Worm (Caenorhabditis elegans) whole organism, early embryonic: Measurements from ENCODE around the gene grwd-1.

ENCODE experiments used
- B0310.2 ChIP-seq: sonication (generic microtip); optimal IDR thresholded peaks from 2 replicates; lab custom pipeline; 2016; ENCODE audit warnings: mild to moderate bottlenecking, missing genetic modification characterization, missing compliant biosample characterization
- F13C5.2 ChIP-seq: sonication (generic microtip); optimal IDR thresholded peaks from 2 replicates; lab custom pipeline; 2017; ENCODE audit warnings: mild to moderate bottlenecking, missing genetic modification characterization, inconsistent platforms, missing compliant biosample characterization
- aly-1 ChIP-seq: sonication (generic microtip); optimal IDR thresholded peaks from 2 replicates; lab custom pipeline; 2016; ENCODE audit warnings: missing genetic modification characterization, missing compliant biosample characterization
- ama-1 ChIP-seq: fragments of 150-350 bp; optimal IDR thresholded peaks from 2 replicates; lab custom pipeline; 2014
- ceh-13 ChIP-seq: fragments of 200-800 bp; sonication (Bioruptor generic); optimal IDR thresholded peaks from 2 replicates; lab custom pipeline; 2018; ENCODE audit warnings: mild to moderate bottlenecking, missing genetic modification characterization, missing compliant biosample characterization
- ceh-36 ChIP-seq: sonication (generic microtip); optimal IDR thresholded peaks from 2 replicates; lab custom pipeline; 2016; ENCODE audit warnings: missing genetic modification characterization, inconsistent platforms, missing compliant biosample characterization
- ets-7 ChIP-seq: sonication (generic microtip); optimal IDR thresholded peaks from 2 replicates; lab custom pipeline; 2016; ENCODE audit warnings: missing genotype, missing genetic modification characterization, missing compliant biosample characterization
- flt-1 ChIP-seq: fragments of 200-800 bp; sonication (Bioruptor generic); IDR thresholded peaks from 2 replicates; pipeline ENCODE4 v1.3.6; 2022; ENCODE audit warnings: missing genetic modification characterization, missing compliant biosample characterization
- hmbx-1 ChIP-seq: sonication (generic microtip); optimal IDR thresholded peaks from 2 replicates; lab custom pipeline; 2016; ENCODE audit warnings: mild to moderate bottlenecking, missing genetic modification characterization, missing compliant biosample characterization
- hmg-4 ChIP-seq: fragments of 200-800 bp; sonication (Bioruptor generic); optimal IDR thresholded peaks from 2 replicates; lab custom pipeline; 2018; ENCODE audit warnings: mild to moderate bottlenecking, missing genetic modification characterization, missing compliant biosample characterization
- hnd-1 ChIP-seq: sonication (generic microtip); optimal IDR thresholded peaks from 2 replicates; lab custom pipeline; 2016; ENCODE audit warnings: missing genetic modification characterization, missing compliant biosample characterization
- pes-1 ChIP-seq: fragments of 200-800 bp; sonication (Bioruptor generic); IDR thresholded peaks from 2 replicates; pipeline ENCODE4 v1.3.6; 2022; ENCODE audit warnings: missing genetic modification reagents, missing genetic modification characterization, missing compliant biosample characterization
- scrt-1 ChIP-seq: fragments of 200-800 bp; sonication (Bioruptor generic); IDR thresholded peaks from 2 replicates; pipeline ENCODE4 v1.3.6; 2022; ENCODE audit warnings: missing genetic modification characterization, missing compliant biosample characterization
- sea-1 ChIP-seq: fragments of 200-800 bp; sonication (Bioruptor generic); conservative IDR thresholded peaks from 2 replicates; pipeline ENCODE4 v1.3.6; 2022; ENCODE audit warnings: missing genetic modification characterization, missing compliant biosample characterization
- tbx-11 ChIP-seq: fragments of 200-800 bp; sonication (Bioruptor generic); IDR thresholded peaks from 2 replicates; pipeline ENCODE4 v1.3.6; 2022; ENCODE audit warnings: missing genetic modification characterization, missing compliant biosample characterization
- tbx-37 ChIP-seq: fragments of 200-800 bp; sonication (Bioruptor generic); conservative IDR thresholded peaks from 2 replicates; pipeline ENCODE4 v1.3.6; 2022; ENCODE audit warnings: missing genetic modification reagents, missing genetic modification characterization, missing compliant biosample characterization
- tra-4 ChIP-seq: sonication (generic microtip); optimal IDR thresholded peaks from 2 replicates; lab custom pipeline; 2017; ENCODE audit warnings: missing genetic modification characterization, missing compliant biosample characterization

Gene grwd-1

ce11 chrIII:5136033-5136597 lies 17.1 kb upstream of the grwd-1 start, which contains the start of gene tbx-2:
tbx-2 (minus strand) TSS chrIII:5136296.
- TF ChIP-seq ama-1 (lab: Kevin White, UChicago) (no peak), ets-7 (tag; lab: Kevin White, UChicago) (no peak), flt-1 (no peak), scrt-1 (GFP tag; lab: Robert Waterston, UW) (0 out of 2 replicates have a peak, but pooled peaks have one; percentile 62), sea-1 (GFP tag; lab: Robert Waterston, UW) (0 out of 2 replicates have a peak, but pooled peaks have one; percentile 26), pes-1 (GFP tag; lab: Robert Waterston, UW) (no peak), ceh-13 (GFP tag; lab: Kevin White, UChicago) (no peak), F13C5.2 (tag; lab: Kevin White, UChicago) (no peak), tra-4 (tag; lab: Kevin White, UChicago) (no peak), aly-1 (peak; percentile 17)

ce11 chrIII:5137099-5137498 lies 16.2 kb upstream of the grwd-1 start:
- TF ChIP-seq hnd-1 (no peak), tbx-37 (GFP tag; lab: Robert Waterston, UW) (no peak), sea-1 (GFP tag; lab: Robert Waterston, UW) (no peak), flt-1 (no peak), tbx-11 (GFP tag; lab: Robert Waterston, UW) (no peak), F13C5.2 (tag; lab: Kevin White, UChicago) (no peak), aly-1 (no peak), ets-7 (tag; lab: Kevin White, UChicago) (no peak), B0310.2 (tag; lab: Kevin White, UChicago) (no peak), hmbx-1 (no peak), tra-4 (tag; lab: Kevin White, UChicago) (no peak), pes-1 (GFP tag; lab: Robert Waterston, UW) (no peak), ceh-36 (tag; lab: Kevin White, UChicago) (no peak), ama-1 (lab: Kevin White, UChicago) (no peak), hmg-4 (no peak), scrt-1 (GFP tag; lab: Robert Waterston, UW) (no peak), ceh-13 (GFP tag; lab: Kevin White, UChicago) (no peak)

ce11 chrIII:5137685-5138084 lies 15.6 kb upstream of the grwd-1 start:
- no peak for TF ChIP-seq flt-1
- TF ChIP-seq F13C5.2 (tag; lab: Kevin White, UChicago): no peak
- no peak for TF ChIP-seq ama-1 (lab: Kevin White, UChicago)
- no peak for TF ChIP-seq hmbx-1
- TF ChIP-seq B0310.2 (tag; lab: Kevin White, UChicago): no peak
- TF ChIP-seq pes-1 (GFP tag; lab: Robert Waterston, UW): no peak
- TF ChIP-seq scrt-1 (GFP tag; lab: Robert Waterston, UW): no peak
- TF ChIP-seq tbx-11 (GFP tag; lab: Robert Waterston, UW): no peak
- TF ChIP-seq sea-1 (GFP tag; lab: Robert Waterston, UW): no peak
- TF ChIP-seq hnd-1: no peak
- no peak for TF ChIP-seq aly-1
- no peak for TF ChIP-seq ets-7 (tag; lab: Kevin White, UChicago)
- no peak for TF ChIP-seq ceh-13 (GFP tag; lab: Kevin White, UChicago)
- no peak for TF ChIP-seq tra-4 (tag; lab: Kevin White, UChicago)
- TF ChIP-seq ceh-36 (tag; lab: Kevin White, UChicago): no peak
- TF ChIP-seq tbx-37 (GFP tag; lab: Robert Waterston, UW): no peak
- TF ChIP-seq hmg-4: no peak

- TF ChIP-seq hnd-1 (no peak), ceh-36 (tag; lab: Kevin White, UChicago) (no peak), ets-7 (tag; lab: Kevin White, UChicago) (no peak), tbx-37 (GFP tag; lab: Robert Waterston, UW) (no peak), tbx-11 (GFP tag; lab: Robert Waterston, UW) (no peak), F13C5.2 (tag; lab: Kevin White, UChicago) (no peak), hmbx-1 (no peak), ama-1 (lab: Kevin White, UChicago) (no peak), flt-1 (no peak), tra-4 (tag; lab: Kevin White, UChicago) (no peak), pes-1 (GFP tag; lab: Robert Waterston, UW) (no peak), hmg-4 (no peak), sea-1 (GFP tag; lab: Robert Waterston, UW) (no peak), aly-1 (no peak), B0310.2 (tag; lab: Kevin White, UChicago) (no peak), scrt-1 (GFP tag; lab: Robert Waterston, UW) (no peak), ceh-13 (GFP tag; lab: Kevin White, UChicago) (no peak)
These were observed 14.2 kb upstream of the grwd-1 start for ce11 chrIII:5138940-5139533.

ce11 chrIII:5139768-5140167 lies 13.5 kb upstream of the grwd-1 start:
- TF ChIP-seq flt-1: no peak
- no peak for TF ChIP-seq tbx-37 (GFP tag; lab: Robert Waterston, UW)
- no peak for TF ChIP-seq scrt-1 (GFP tag; lab: Robert Waterston, UW)
- no peak for TF ChIP-seq tra-4 (tag; lab: Kevin White, UChicago)
- TF ChIP-seq hnd-1: no peak
- TF ChIP-seq sea-1 (GFP tag; lab: Robert Waterston, UW): no peak
- no peak for TF ChIP-seq B0310.2 (tag; lab: Kevin White, UChicago)

ce11 chrIII:5140559-5140958 lies 12.7 kb upstream of the grwd-1 start:
- TF ChIP-seq ets-7 (tag; lab: Kevin White, UChicago): no peak
- TF ChIP-seq ama-1 (lab: Kevin White, UChicago): no peak
- no peak for TF ChIP-seq B0310.2 (tag; lab: Kevin White, UChicago)
- TF ChIP-seq pes-1 (GFP tag; lab: Robert Waterston, UW): no peak
- no peak for TF ChIP-seq tra-4 (tag; lab: Kevin White, UChicago)
- TF ChIP-seq tbx-37 (GFP tag; lab: Robert Waterston, UW): no peak
- TF ChIP-seq ceh-36 (tag; lab: Kevin White, UChicago): no peak
- no peak for TF ChIP-seq F13C5.2 (tag; lab: Kevin White, UChicago)
- no peak for TF ChIP-seq tbx-11 (GFP tag; lab: Robert Waterston, UW)
- TF ChIP-seq aly-1: no peak
